Worm (Caenorhabditis elegans): ENCODE data around the gene T16G1.5.

T16G1.5 gene

DNA sequence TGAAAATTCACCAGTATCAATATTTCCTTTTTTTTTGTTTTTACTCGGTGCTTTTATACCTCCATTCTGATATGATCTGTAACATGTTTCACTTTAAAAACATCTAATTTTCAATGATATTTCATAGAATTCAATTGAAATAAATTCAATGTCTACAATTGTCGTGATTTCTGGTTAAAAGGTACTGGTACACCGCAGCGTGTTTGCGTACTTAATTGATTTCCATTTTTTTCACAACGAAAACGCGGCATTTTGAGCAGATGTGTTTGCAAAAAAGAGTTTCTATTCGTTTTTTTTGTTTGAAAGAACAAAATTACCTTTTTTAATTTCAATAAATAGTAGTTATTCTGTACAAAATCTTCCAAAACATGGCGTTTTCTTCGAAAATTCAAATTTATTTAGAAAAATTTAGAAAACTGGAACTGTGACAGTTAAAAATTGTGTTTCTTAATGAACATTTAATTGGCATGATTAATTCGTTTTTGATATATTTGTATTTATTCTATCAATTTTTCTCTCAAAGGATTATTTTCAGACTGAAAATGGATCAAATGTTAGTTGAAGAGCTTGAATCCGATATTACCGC is 31.3 kb upstream of the T16G1.5 start, which contains the start of gene pnn-1:
TSS of gene pnn-1 (plus strand) at position 536 of the 586 bp plus-strand sequence.
- TF ChIP-seq fos-1 (tag; optimal IDR thresholded peaks at IDR 0.05): no peak
- peak; percentile 37 for TF ChIP-seq lin-14 (GFP tag; optimal IDR thresholded peaks at IDR 0.05)
- no peak for TF ChIP-seq fkh-8 (tag; optimal IDR thresholded peaks at IDR 0.05)
- TF ChIP-seq unc-30 (tag; optimal IDR thresholded peaks at IDR 0.05): no peak
- TF ChIP-seq isw-1 (GFP tag; IDR thresholded peaks at IDR 0.05): no peak
- peak; percentile 44 for TF ChIP-seq nhr-71 (tag; optimal IDR thresholded peaks at IDR 0.05)
- TF ChIP-seq mep-1 (tag; optimal IDR thresholded peaks at IDR 0.05): peak; percentile 58
- no peak for TF ChIP-seq egl-27 (tag; optimal IDR thresholded peaks at IDR 0.05)
- no peak for TF ChIP-seq lin-15B (tag; optimal IDR thresholded peaks at IDR 0.05)
- TF ChIP-seq elt-2 (tag; optimal IDR thresholded peaks at IDR 0.05): no peak
- TF ChIP-seq ets-5 (GFP tag; IDR thresholded peaks at IDR 0.05): no peak
- TF ChIP-seq nhr-28 (tag; optimal IDR thresholded peaks at IDR 0.05): no peak
- peak; percentile 71 to 86 for TF ChIP-seq lsy-2 (tag; optimal IDR thresholded peaks at IDR 0.05)
- TF ChIP-seq ceh-90 (tag; optimal IDR thresholded peaks at IDR 0.05): no peak
- peak; percentile 45 for TF ChIP-seq snu-23 (GFP tag; optimal IDR thresholded peaks at IDR 0.05)
- TF ChIP-seq pag-3 (tag; optimal IDR thresholded peaks at IDR 0.05; ENCODE audit: borderline replicate concordance, insufficient read depth): no peak
- no peak for TF ChIP-seq nhr-19 (GFP tag; conservative IDR thresholded peaks at IDR 0.05)
- TF ChIP-seq sptf-1 (tag; optimal IDR thresholded peaks at IDR 0.05): no peak
- no peak for TF ChIP-seq hpl-2 (GFP tag; optimal IDR thresholded peaks at IDR 0.05)
- TF ChIP-seq lin-13 (GFP tag; optimal IDR thresholded peaks at IDR 0.05): no peak
- no peak for TF ChIP-seq zip-4 (GFP tag; optimal IDR thresholded peaks at IDR 0.05)
- no peak for TF ChIP-seq grh-1 (GFP tag; IDR thresholded peaks at IDR 0.05)
- no peak for TF ChIP-seq zag-1 (tag; optimal IDR thresholded peaks at IDR 0.05)
- no peak for TF ChIP-seq ceh-63 (GFP tag; optimal IDR thresholded peaks at IDR 0.05)
- no peak for TF ChIP-seq nhr-11 (tag; optimal IDR thresholded peaks at IDR 0.05)
- TF ChIP-seq unc-86 (tag; optimal IDR thresholded peaks at IDR 0.05): no peak
- TF ChIP-seq egl-13 (tag; optimal IDR thresholded peaks at IDR 0.05): no peak
- TF ChIP-seq hlh-4 (tag; optimal IDR thresholded peaks at IDR 0.05): no peak
- no peak for TF ChIP-seq ztf-4 (tag; optimal IDR thresholded peaks at IDR 0.05)
- TF ChIP-seq F16B12.6 (tag; optimal IDR thresholded peaks at IDR 0.05): peak; percentile 87
- TF ChIP-seq alr-1 (tag; optimal IDR thresholded peaks at IDR 0.05; ENCODE audit: borderline replicate concordance): no peak
- no peak for TF ChIP-seq nhr-84 (tag; optimal IDR thresholded peaks at IDR 0.05)
- TF ChIP-seq aha-1 (tag; optimal IDR thresholded peaks at IDR 0.05): no peak
- peak; percentile 44 for TF ChIP-seq C16A3.4 (tag; optimal IDR thresholded peaks at IDR 0.05)
- TF ChIP-seq sup-37 (GFP tag; optimal IDR thresholded peaks at IDR 0.05): no peak
- peak; percentile 37 for TF ChIP-seq nhr-47 (tag; optimal IDR thresholded peaks at IDR 0.05)
- no peak for TF ChIP-seq pqm-1 (tag; optimal IDR thresholded peaks at IDR 0.05)
- no peak for TF ChIP-seq nhr-237 (tag; optimal IDR thresholded peaks at IDR 0.05)
- no peak for TF ChIP-seq efl-3 (GFP tag; optimal IDR thresholded peaks at IDR 0.05)
- no peak for TF ChIP-seq lir-3 (tag; optimal IDR thresholded peaks at IDR 0.05; ENCODE audit: poor library complexity)
- no peak for TF ChIP-seq ama-1 (optimal IDR thresholded peaks at IDR 0.05)
- peak; percentile 31 for TF ChIP-seq xbp-1 (tag; optimal IDR thresholded peaks at IDR 0.05)
- TF ChIP-seq unc-98 (GFP tag; IDR thresholded peaks at IDR 0.05): no peak
- TF ChIP-seq fkh-10 (GFP tag; optimal IDR thresholded peaks at IDR 0.05): no peak
- TF ChIP-seq rnt-1 (tag; optimal IDR thresholded peaks at IDR 0.05): no peak
- TF ChIP-seq vab-15 (tag; optimal IDR thresholded peaks at IDR 0.05): no peak
- TF ChIP-seq nhr-12 (tag; optimal IDR thresholded peaks at IDR 0.05): no peak
- TF ChIP-seq swsn-7 (tag; optimal IDR thresholded peaks at IDR 0.05): no peak
- TF ChIP-seq jun-1 (tag; optimal IDR thresholded peaks at IDR 0.05): no peak
- TF ChIP-seq unc-62 (GFP tag; optimal IDR thresholded peaks at IDR 0.05): no peak
- peak; percentile 28 to 63 for TF ChIP-seq lin-35 (GFP tag; optimal IDR thresholded peaks at IDR 0.05)
- TF ChIP-seq snpc-4 (tag; optimal IDR thresholded peaks at IDR 0.05): no peak
- TF ChIP-seq C34B4.2 (tag; optimal IDR thresholded peaks at IDR 0.05): no peak
- TF ChIP-seq pax-3 (tag; optimal IDR thresholded peaks at IDR 0.05): no peak
